Worm (Caenorhabditis elegans) whole organism, young adult: ENCODE data around the gene Y70C5A.3.

ENCODE experiments used
- F33H1.4 ChIP-seq: fragments of 200-800 bp; sonication (Bioruptor generic); IDR thresholded peaks from 2 replicates; pipeline ENCODE4 v1.3.6; 2022; ENCODE audit warnings: missing genetic modification reagents, missing genetic modification characterization, missing compliant biosample characterization
- F57A8.1 ChIP-seq: fragments of 200-800 bp; sonication (Bioruptor generic); optimal IDR thresholded peaks from 2 replicates; lab custom pipeline; 2018; ENCODE audit warnings: mild to moderate bottlenecking, missing genetic modification characterization, moderate library complexity, missing compliant biosample characterization
- mxl-1 ChIP-seq: sonication (generic microtip); optimal IDR thresholded peaks from 2 replicates; lab custom pipeline; 2016; ENCODE audit warnings: missing genetic modification characterization, missing compliant biosample characterization
- nhr-80 ChIP-seq: sonication (generic microtip); optimal IDR thresholded peaks from 2 replicates; lab custom pipeline; 2016; ENCODE audit warnings: missing genetic modification characterization, missing compliant biosample characterization
- snpc-1.3 ChIP-seq: sonication (generic microtip); optimal IDR thresholded peaks from 2 replicates; lab custom pipeline; 2017; ENCODE audit warnings: missing genetic modification characterization, mild to moderate bottlenecking, missing compliant biosample characterization, antibody characterized with exemption, moderate library complexity, missing genotype, missing genetic modification reagents; ENCODE audit not compliant: insufficient read depth

ce11 chrV:16600623-16601022 is 20.1 kb downstream of the Y70C5A.3 start, which contains the start of gene T03E6.9:
- TF ChIP-seq F57A8.1 (no peak), F33H1.4 (GFP tag; lab: Robert Waterston, UW) (no peak), nhr-80 (tag; lab: Kevin White, UChicago) (no peak), snpc-1.3 (tag; lab: Kevin White, UChicago) (no peak), mxl-1 (tag; lab: Kevin White, UChicago) (no peak)
